Fruit fly (Drosophila melanogaster) whole organism, prepupa: Measurements from ENCODE around the gene CG4408.
A peak's percentile ranks its signal among the peaks of the same experiment; 100 is the strongest.

Experiments used
- CG10631 ChIP-seq: fragments of 200-800 bp; sonication (Bioruptor generic); optimal IDR thresholded peaks from 2 replicates; lab custom pipeline; 2016; ENCODE audit warnings: missing biosample characterization, missing genetic modification characterization
- CG10669 ChIP-seq: fragments of 200-800 bp; sonication (Bioruptor generic); optimal IDR thresholded peaks from 3 replicates; lab custom pipeline; 2018; ENCODE audit warnings: missing biosample characterization, mild to moderate bottlenecking, missing genetic modification characterization, moderate library complexity
- CG11294 ChIP-seq: fragments of 200-800 bp; sonication (Bioruptor generic); IDR thresholded peaks from 2 replicates; pipeline ENCODE4 v1.3.6; 2022; ENCODE audit warnings: missing biosample characterization, missing genetic modification characterization
- CG11902 ChIP-seq: fragments of 200-800 bp; sonication (Bioruptor generic); optimal IDR thresholded peaks from 3 replicates; lab custom pipeline; 2016; ENCODE audit warnings: missing biosample characterization, missing genetic modification characterization
- CG1621 ChIP-seq: fragments of 200-800 bp; sonication (Bioruptor generic); optimal IDR thresholded peaks from 3 replicates; lab custom pipeline; 2018; ENCODE audit warnings: missing biosample characterization, mild to moderate bottlenecking, missing genetic modification characterization
- CG16779 ChIP-seq: fragments of 200-800 bp; sonication (Bioruptor generic); optimal IDR thresholded peaks from 3 replicates; lab custom pipeline; 2017; ENCODE audit warnings: missing biosample characterization, mild to moderate bottlenecking, missing genetic modification characterization
- CG3032 ChIP-seq: fragments of 200-800 bp; optimal IDR thresholded peaks from 2 replicates; lab custom pipeline; 2019; ENCODE audit warnings: missing biosample characterization, mild to moderate bottlenecking, missing genetic modification characterization, moderate library complexity
- CG31627 ChIP-seq: fragments of 200-800 bp; sonication (Bioruptor generic); optimal IDR thresholded peaks from 3 replicates; lab custom pipeline; 2016; ENCODE audit warnings: missing biosample characterization, missing genetic modification characterization
- CG32006 ChIP-seq: fragments of 200-800 bp; sonication (Bioruptor generic); optimal IDR thresholded peaks from 3 replicates; lab custom pipeline; 2017; ENCODE audit warnings: missing biosample characterization, mild to moderate bottlenecking, missing genetic modification characterization
- CG34406 ChIP-seq: fragments of 200-800 bp; sonication (Bioruptor generic); optimal IDR thresholded peaks from 3 replicates; lab custom pipeline; 2016; ENCODE audit warnings: missing biosample characterization, missing genetic modification characterization
- CG4318 ChIP-seq: fragments of 200-800 bp; sonication (Bioruptor generic); optimal IDR thresholded peaks from 3 replicates; lab custom pipeline; 2017; ENCODE audit warnings: missing biosample characterization, mild to moderate bottlenecking, missing genetic modification characterization
- CG6163 ChIP-seq: fragments of 200-800 bp; sonication (Bioruptor generic); IDR thresholded peaks from 3 replicates; pipeline ENCODE4 v1.3.6; 2022; ENCODE audit warnings: missing biosample characterization, missing genetic modification characterization
- CG6276 ChIP-seq: fragments of 200-800 bp; sonication (Bioruptor generic); optimal IDR thresholded peaks from 2 replicates; lab custom pipeline; 2017; ENCODE audit warnings: missing biosample characterization, mild to moderate bottlenecking, missing genetic modification characterization
- CG6792 ChIP-seq: fragments of 200-800 bp; sonication (Bioruptor generic); optimal IDR thresholded peaks from 3 replicates; lab custom pipeline; 2016; ENCODE audit warnings: missing biosample characterization, missing genetic modification characterization
- CG6808 ChIP-seq: fragments of 200-800 bp; sonication (Bioruptor generic); optimal IDR thresholded peaks from 3 replicates; lab custom pipeline; 2017; ENCODE audit warnings: missing biosample characterization, missing genetic modification characterization, mild to moderate bottlenecking, moderate library complexity, missing genetic modification reagents
- CG7368 ChIP-seq: fragments of 200-800 bp; sonication (Bioruptor generic); optimal IDR thresholded peaks from 3 replicates; lab custom pipeline; 2016; ENCODE audit warnings: missing biosample characterization, missing genetic modification characterization
- CG8319 ChIP-seq: fragments of 200-800 bp; sonication (Bioruptor generic); optimal IDR thresholded peaks from 3 replicates; lab custom pipeline; 2016; ENCODE audit warnings: missing biosample characterization, missing genetic modification characterization
- CG8632 ChIP-seq: fragments of 200-800 bp; sonication (Bioruptor generic); optimal IDR thresholded peaks from 3 replicates; lab custom pipeline; 2016; ENCODE audit warnings: missing biosample characterization, missing genetic modification characterization
- CG9139 ChIP-seq: fragments of 200-800 bp; sonication (Bioruptor generic); optimal IDR thresholded peaks from 3 replicates; lab custom pipeline; 2017; ENCODE audit warnings: missing biosample characterization, mild to moderate bottlenecking, missing genetic modification characterization
- Eip75B ChIP-seq: fragments of 200-800 bp; sonication (Bioruptor generic); optimal IDR thresholded peaks from 3 replicates; lab custom pipeline; 2016; ENCODE audit warnings: missing biosample characterization, missing genetic modification characterization
- Eip78C ChIP-seq: fragments of 200-800 bp; sonication (Bioruptor generic); peaks from one replicate; lab custom pipeline; 2016; ENCODE audit warnings: missing biosample characterization, missing genetic modification characterization
- Eip93F ChIP-seq: fragments of 200-800 bp; sonication (Bioruptor generic); optimal IDR thresholded peaks from 2 replicates; lab custom pipeline; 2016; ENCODE audit warnings: missing biosample characterization, mild to moderate bottlenecking, missing genetic modification characterization
- Gug ChIP-seq: fragments of 200-800 bp; sonication (Bioruptor generic); IDR thresholded peaks from 2 replicates; pipeline ENCODE4 v1.3.6; 2022; ENCODE audit warnings: missing biosample characterization, missing genetic modification characterization
- Hr4 ChIP-seq: fragments of 200-800 bp; sonication (Bioruptor generic); optimal IDR thresholded peaks from 3 replicates; lab custom pipeline; 2016; ENCODE audit warnings: missing biosample characterization, missing genetic modification characterization
- Lpt ChIP-seq: fragments of 200-800 bp; sonication (Bioruptor generic); optimal IDR thresholded peaks from 3 replicates; lab custom pipeline; 2016; ENCODE audit warnings: missing biosample characterization, missing genetic modification characterization
- Met ChIP-seq: fragments of 200-800 bp; sonication (Bioruptor generic); optimal IDR thresholded peaks from 3 replicates; lab custom pipeline; 2016; ENCODE audit warnings: missing biosample characterization, missing genetic modification characterization
- OdsH ChIP-seq: fragments of 200-800 bp; sonication (Bioruptor generic); optimal IDR thresholded peaks from 3 replicates; lab custom pipeline; 2016; ENCODE audit warnings: missing biosample characterization, missing genetic modification characterization
- Smox ChIP-seq: fragments of 200-800 bp; sonication (Bioruptor generic); optimal IDR thresholded peaks from 3 replicates; lab custom pipeline; 2016; ENCODE audit warnings: missing biosample characterization, missing genetic modification characterization
- Sox14 ChIP-seq: fragments of 200-800 bp; sonication (Bioruptor generic); optimal IDR thresholded peaks from 3 replicates; lab custom pipeline; 2016; ENCODE audit warnings: missing biosample characterization, missing genetic modification characterization
- Sox15 ChIP-seq: fragments of 200-800 bp; sonication (Bioruptor generic); optimal IDR thresholded peaks from 3 replicates; lab custom pipeline; 2016; ENCODE audit warnings: missing biosample characterization, missing genetic modification characterization
- achi ChIP-seq: fragments of 200-800 bp; sonication (Bioruptor generic); optimal IDR thresholded peaks from 3 replicates; lab custom pipeline; 2016; ENCODE audit warnings: missing biosample characterization, missing genetic modification characterization
- acj6 ChIP-seq: fragments of 200-800 bp; sonication (Bioruptor generic); optimal IDR thresholded peaks from 3 replicates; lab custom pipeline; 2016; ENCODE audit warnings: missing biosample characterization, missing genetic modification characterization
- dac ChIP-seq: fragments of 200-800 bp; sonication (Bioruptor generic); optimal IDR thresholded peaks from 2 replicates; lab custom pipeline; 2017; ENCODE audit warnings: missing biosample characterization, mild to moderate bottlenecking, missing genetic modification characterization
- dsx ChIP-seq: fragments of 200-800 bp; optimal IDR thresholded peaks from 3 replicates; lab custom pipeline; 2019; ENCODE audit warnings: missing biosample characterization, mild to moderate bottlenecking, missing genetic modification characterization, moderate library complexity; ENCODE audit not compliant: poor library complexity, severe bottlenecking
- eg ChIP-seq: fragments of 200-800 bp; sonication (Bioruptor generic); IDR thresholded peaks from 3 replicates; pipeline ENCODE4 v1.3.6; 2022; ENCODE audit warnings: missing biosample characterization, missing genetic modification characterization
- esn ChIP-seq: fragments of 200-800 bp; sonication (Bioruptor generic); optimal IDR thresholded peaks from 2 replicates; lab custom pipeline; 2016; ENCODE audit warnings: missing biosample characterization, mild to moderate bottlenecking, missing genetic modification characterization, moderate library complexity
- lz ChIP-seq: fragments of 200-800 bp; sonication (Bioruptor generic); optimal IDR thresholded peaks from 3 replicates; lab custom pipeline; 2016; ENCODE audit warnings: missing biosample characterization, missing genetic modification characterization
- net ChIP-seq: fragments of 200-800 bp; sonication (Bioruptor generic); optimal IDR thresholded peaks from 3 replicates; lab custom pipeline; 2016; ENCODE audit warnings: missing biosample characterization, missing genetic modification characterization
- pdm3 ChIP-seq: fragments of 200-800 bp; sonication (Bioruptor generic); optimal IDR thresholded peaks from 3 replicates; lab custom pipeline; 2016; ENCODE audit warnings: missing biosample characterization, missing genetic modification characterization
- salr ChIP-seq, 2 experiments: fragments of 200-800 bp; sonication (Bioruptor generic); optimal IDR thresholded peaks; 3 replicates each; lab custom pipeline; 2016 to 2018; ENCODE audit warnings: missing biosample characterization in 2 of 2, missing genetic modification characterization in 2 of 2, mild to moderate bottlenecking in 1 of 2
- spab ChIP-seq: fragments of 200-800 bp; sonication (Bioruptor generic); optimal IDR thresholded peaks from 2 replicates; lab custom pipeline; 2017; ENCODE audit warnings: missing biosample characterization, mild to moderate bottlenecking, missing genetic modification characterization, missing genetic modification reagents
- ss ChIP-seq, 2 experiments: fragments of 200-800 bp; sonication (Bioruptor generic); optimal IDR thresholded peaks; 2 replicates in 1 of 2; 3 replicates in 1 of 2; lab custom pipeline; 2017 to 2018; ENCODE audit warnings: mild to moderate bottlenecking in 2 of 2, missing biosample characterization in 2 of 2, missing genetic modification characterization in 2 of 2, moderate library complexity in 1 of 2
- svp ChIP-seq: fragments of 200-800 bp; sonication (Bioruptor generic); peaks from one replicate; lab custom pipeline; 2016; ENCODE audit warnings: missing biosample characterization, missing genetic modification characterization

Gene CG4408

dm6 chr3R:23374290-23374689 is 10.9 kb upstream of the CG4408 start (continued):
- TF ChIP-seq Eip75B (GFP tag; lab: Kevin White, UChicago) (peak; percentile 28), CG10631 (GFP tag; lab: Kevin White, UChicago) (peak; percentile 15), Hr4 (GFP tag; lab: Kevin White, UChicago) (no peak), svp (peak; percentile 78), acj6 (GFP tag; lab: Kevin White, UChicago) (peak; percentile 18), CG6163 (GFP tag; lab: Robert Waterston, UW) (peak; percentile 87), spab (GFP tag; lab: Kevin White, UChicago) (peak; percentile 11), CG16779 (tag; lab: Kevin White, UChicago) (peak; percentile 52), ss (GFP tag; optimal IDR thresholded peaks at IDR 0.05; lab: Kevin White, UChicago) (peak; percentile 10 to 53), Gug (peak; percentile 34), CG3032 (peak; percentile 28), CG10669 (GFP tag; lab: Kevin White, UChicago) (no peak), CG4318 (GFP tag; lab: Kevin White, UChicago) (no peak), Sox15 (GFP tag; lab: Kevin White, UChicago) (no peak), salr (GFP tag; optimal IDR thresholded peaks at IDR 0.05; lab: Kevin White, UChicago) (peak in 1 of 2 experiments; percentile 15), dsx (GFP tag; lab: Kevin White, UChicago) (no peak), CG6276 (GFP tag; lab: Kevin White, UChicago) (peak; percentile 51), lz (peak; percentile 43), CG9139 (GFP tag; lab: Kevin White, UChicago) (no peak), CG11902 (no peak)

DNA sequence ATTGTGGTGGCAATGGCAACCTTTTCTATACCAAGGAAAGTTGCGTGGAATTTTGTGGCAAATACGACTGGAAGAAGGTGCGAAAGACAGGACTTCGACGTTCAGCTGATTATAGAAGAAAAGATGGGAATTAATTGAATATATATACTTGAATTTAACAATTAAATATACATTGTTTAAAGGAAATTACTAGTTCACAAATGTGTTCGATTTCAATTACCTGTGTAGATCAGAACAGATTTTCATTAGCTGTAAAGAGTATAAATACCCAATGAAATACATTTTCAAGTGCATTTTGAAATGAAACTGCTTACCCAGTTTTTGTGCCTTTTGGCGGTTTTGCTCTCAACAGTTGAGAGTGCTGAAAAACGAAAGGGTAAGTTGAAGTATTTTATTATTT is 10.0 kb upstream of the CG4408 start, which contains the start of gene CG42828:
TSS of gene CG42828 (plus strand) at position 301 of the 400 bp plus-strand sequence.
- TF ChIP-seq pdm3 (GFP tag; lab: Kevin White, UChicago), result no peak
- no peak for TF ChIP-seq CG8319 (GFP tag; lab: Kevin White, UChicago)
- TF ChIP-seq CG31627 (GFP tag; lab: Kevin White, UChicago), result no peak
- TF ChIP-seq spab (GFP tag; lab: Kevin White, UChicago), result no peak
- no peak for TF ChIP-seq Sox15 (GFP tag; lab: Kevin White, UChicago)
- TF ChIP-seq Met (GFP tag; lab: Kevin White, UChicago), result no peak
- TF ChIP-seq Sox14, result no peak
- TF ChIP-seq net, result no peak
- no peak for TF ChIP-seq CG16779 (tag; lab: Kevin White, UChicago)

DNA sequence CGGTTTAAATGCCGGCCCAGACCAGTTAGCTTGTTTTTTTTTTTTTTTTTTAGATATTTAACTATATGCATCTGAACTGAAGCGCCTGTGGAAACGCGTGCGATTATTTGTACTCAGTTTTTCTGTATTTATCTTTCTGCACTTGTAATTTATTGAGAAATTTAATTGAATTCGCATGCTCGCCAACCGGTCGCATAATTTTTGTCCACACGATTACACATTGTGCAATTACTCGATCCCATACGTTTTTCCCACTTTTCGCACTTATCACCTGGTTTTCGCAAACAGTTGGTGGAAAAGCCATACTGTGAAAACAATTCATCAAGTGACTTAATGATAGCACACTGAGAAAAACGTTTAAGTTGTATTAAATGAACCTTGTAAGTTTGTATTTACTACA is 9.2 kb upstream of the CG4408 start, which contains the start of gene CG42827:
TSS of gene CG42827 (plus strand) at position 301 of the 400 bp plus-strand sequence.
- no peak for TF ChIP-seq CG8319 (GFP tag; lab: Kevin White, UChicago)
- no peak for TF ChIP-seq CG10669 (GFP tag; lab: Kevin White, UChicago)
- no peak for TF ChIP-seq CG16779 (tag; lab: Kevin White, UChicago)
- TF ChIP-seq pdm3 (GFP tag; lab: Kevin White, UChicago), result no peak
- TF ChIP-seq CG7368 (GFP tag; lab: Kevin White, UChicago), result no peak

- no peak for TF ChIP-seq CG7368 (GFP tag; lab: Kevin White, UChicago)
- no peak for TF ChIP-seq Eip93F
- TF ChIP-seq Lpt, result peak; percentile 2
- no peak for TF ChIP-seq ss (GFP tag; optimal IDR thresholded peaks at IDR 0.05; lab: Kevin White, UChicago)
- TF ChIP-seq svp, result peak; percentile 19
- TF ChIP-seq CG31627 (GFP tag; lab: Kevin White, UChicago), result no peak
- no peak for TF ChIP-seq Smox
- peak; percentile 60 for TF ChIP-seq CG32006 (GFP tag; lab: Kevin White, UChicago)
- TF ChIP-seq OdsH (GFP tag; lab: Kevin White, UChicago), result peak; percentile 7
- no peak for TF ChIP-seq CG1621 (tag; lab: Kevin White, UChicago)
- TF ChIP-seq CG8632 (GFP tag; lab: Kevin White, UChicago), result no peak
- TF ChIP-seq CG9139 (GFP tag; lab: Kevin White, UChicago), result no peak
- no peak for TF ChIP-seq dac (GFP tag; lab: Kevin White, UChicago)
- peak; percentile 2 for TF ChIP-seq CG3032
- TF ChIP-seq CG8319 (GFP tag; lab: Kevin White, UChicago), result no peak
- TF ChIP-seq CG11902, result no peak
- TF ChIP-seq CG6792 (GFP tag; lab: Kevin White, UChicago), result no peak
- no peak for TF ChIP-seq Sox15 (GFP tag; lab: Kevin White, UChicago)
- TF ChIP-seq lz, result no peak
- TF ChIP-seq Gug, result no peak
- peak; percentile 74 for TF ChIP-seq Eip78C
- no peak for TF ChIP-seq CG6808 (GFP tag; lab: Kevin White, UChicago)
- TF ChIP-seq eg (GFP tag; lab: Robert Waterston, UW), result peak; percentile 66; the same call in 2 of the 3 replicates
- peak; percentile 17 for TF ChIP-seq achi (GFP tag; lab: Kevin White, UChicago)
- TF ChIP-seq CG11294 (GFP tag; lab: Robert Waterston, UW), result no peak
- no peak for TF ChIP-seq Met (GFP tag; lab: Kevin White, UChicago)
- no peak for TF ChIP-seq CG34406 (GFP tag; lab: Kevin White, UChicago)
- TF ChIP-seq Eip75B (GFP tag; lab: Kevin White, UChicago), result no peak
- TF ChIP-seq esn (GFP tag; lab: Kevin White, UChicago), result no peak
Observed at dm6 chr3R:23368235-23368634, 4.9 kb upstream of the CG4408 start.
